Fruit fly (Drosophila melanogaster): ENCODE results near the gene Ac13E.

Gene Ac13E

dm6 chrX:15475791-15476190, 78.3 kb downstream of the Ac13E start, which contains the start of gene CG6324:
Gene CG6324 (plus strand): TSS chrX:15476091.
- no peak for TF ChIP-seq CG17801 (GFP tag; optimal IDR thresholded peaks at IDR 0.05; ENCODE audit: partially characterized antibody)

- TF ChIP-seq CG17801 (GFP tag; optimal IDR thresholded peaks at IDR 0.05; ENCODE audit: partially characterized antibody) = no peak
Observed at dm6 chrX:15475367-15475789, 78.7 kb downstream of the Ac13E start, which contains the start of gene mh. Gene mh (minus strand): TSS chrX:15475400.

dm6 chrX:15471904-15472303, 82.2 kb downstream of the Ac13E start, which contains the start of the genes Grip128 and Alg14:
Gene Grip128 (minus strand): TSS chrX:15472119.
Gene Alg14 (plus strand): TSS chrX:15472164.
- TF ChIP-seq CG17801 (GFP tag; optimal IDR thresholded peaks at IDR 0.05; ENCODE audit: partially characterized antibody) = no peak

- no peak for TF ChIP-seq CG17801 (GFP tag; optimal IDR thresholded peaks at IDR 0.05; ENCODE audit: partially characterized antibody)
Observed at dm6 chrX:15467402-15467941, 86.6 kb downstream of the Ac13E start, which contains the start of the genes CG15642 and CG15641. Gene CG15642 (minus strand): TSS chrX:15467757. Gene CG15641 (plus strand): TSS chrX:15467891.

dm6 chrX:15465410-15465809, 88.7 kb downstream of the Ac13E start:
- no peak for TF ChIP-seq CG17801 (GFP tag; optimal IDR thresholded peaks at IDR 0.05; ENCODE audit: partially characterized antibody)

dm6 chrX:15464531-15464930, 89.5 kb downstream of the Ac13E start:
- TF ChIP-seq CG17801 (GFP tag; optimal IDR thresholded peaks at IDR 0.05; ENCODE audit: partially characterized antibody) = no peak

dm6 chrX:15462436-15462857, 91.6 kb downstream of the Ac13E start, which contains the start of the genes shtd, CG6294 and CG6299:
Gene shtd (minus strand): TSS chrX:15462441.
Gene CG6294 (plus strand): TSS chrX:15462722.
Gene CG6299 (plus strand): TSS chrX:15462722.
- TF ChIP-seq CG17801 (GFP tag; optimal IDR thresholded peaks at IDR 0.05; ENCODE audit: partially characterized antibody) = no peak
